Worm (Caenorhabditis elegans): ENCODE measurements around the gene Y52E8A.1.

DNA sequence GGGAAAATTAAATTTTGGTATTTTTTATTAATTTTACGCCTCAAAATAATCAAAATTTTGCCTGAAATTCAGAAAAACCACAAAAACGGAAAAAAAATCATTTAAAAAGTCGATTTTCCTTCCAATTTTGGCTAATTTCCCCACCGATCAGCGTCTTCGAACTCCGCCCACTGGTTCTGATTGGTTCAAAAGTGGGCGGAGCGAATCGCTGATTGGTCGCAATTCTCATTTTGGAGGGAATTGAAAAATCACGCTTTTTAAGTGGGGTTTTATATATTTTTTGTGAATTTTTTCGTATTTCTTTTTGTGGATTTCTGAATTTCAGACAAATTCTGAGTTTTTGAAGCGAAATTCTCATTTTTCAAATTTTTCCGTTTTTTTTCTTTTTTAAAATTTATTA, 34.9 kb upstream of the Y52E8A.1 start:
- TF ChIP-seq him-1 (tag; optimal IDR thresholded peaks at IDR 0.05): no peak
- no peak for TF ChIP-seq W03F9.2 (tag; optimal IDR thresholded peaks at IDR 0.05)
- TF ChIP-seq dao-5 (tag; optimal IDR thresholded peaks at IDR 0.05): no peak
